Worm (Caenorhabditis elegans): ENCODE measurements around the gene F46C5.6.

The F46C5.6 gene

ce11 chrII:8853238-8853637, 8.9 kb upstream of the F46C5.6 start:
- TF ChIP-seq cog-1 (tag; optimal IDR thresholded peaks at IDR 0.05): no peak
- no peak for TF ChIP-seq med-1 (GFP tag; optimal IDR thresholded peaks at IDR 0.05; ENCODE audit: insufficient read depth)

ce11 chrII:8851996-8852587, 7.8 kb upstream of the F46C5.6 start, which contains the start of gene oac-46:
Gene oac-46 (minus strand): TSS chrII:8852096.
- TF ChIP-seq ztf-29 (GFP tag; IDR thresholded peaks at IDR 0.05) (no peak), klf-2 (GFP tag; conservative IDR thresholded peaks at IDR 0.05) (no peak), med-1 (GFP tag; optimal IDR thresholded peaks at IDR 0.05; ENCODE audit: insufficient read depth) (no peak), ztf-23 (GFP tag; IDR thresholded peaks at IDR 0.05) (no peak), T22C8.4 (GFP tag; IDR thresholded peaks at IDR 0.05) (no peak), flt-1 (GFP tag; IDR thresholded peaks at IDR 0.05) (no peak), tab-1 (GFP tag; IDR thresholded peaks at IDR 0.05) (no peak), ref-1 (GFP tag; conservative IDR thresholded peaks at IDR 0.05) (no peak), cog-1 (tag; optimal IDR thresholded peaks at IDR 0.05) (no peak)

DNA sequence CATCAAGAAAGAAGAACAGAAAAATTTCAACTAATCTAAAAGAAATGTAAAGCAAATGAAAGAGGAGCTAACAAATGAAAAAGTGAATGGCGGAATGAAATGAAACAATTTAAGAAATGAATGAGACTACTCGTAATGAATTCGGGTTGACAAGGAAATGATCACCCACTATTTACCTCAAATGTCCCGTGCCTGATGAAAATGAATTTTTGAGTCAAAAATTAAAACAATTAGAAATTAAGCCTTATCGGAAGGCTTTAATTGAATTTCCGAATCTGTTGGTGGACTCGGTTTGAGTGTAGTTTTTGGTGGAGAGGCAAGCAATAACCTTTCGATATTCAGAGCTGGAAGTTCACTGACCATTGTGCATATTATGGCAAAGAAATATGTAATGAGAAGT, 4.7 kb upstream of the F46C5.6 start:
- no peak for TF ChIP-seq T22C8.4 (GFP tag; IDR thresholded peaks at IDR 0.05)
- TF ChIP-seq ztf-29 (GFP tag; IDR thresholded peaks at IDR 0.05): no peak
- TF ChIP-seq tab-1 (GFP tag; IDR thresholded peaks at IDR 0.05): no peak
- TF ChIP-seq med-1 (GFP tag; optimal IDR thresholded peaks at IDR 0.05; ENCODE audit: insufficient read depth): no peak
- TF ChIP-seq ztf-23 (GFP tag; IDR thresholded peaks at IDR 0.05): no peak
- TF ChIP-seq cog-1 (tag; optimal IDR thresholded peaks at IDR 0.05): no peak
- no peak for TF ChIP-seq klf-2 (GFP tag; conservative IDR thresholded peaks at IDR 0.05)
- TF ChIP-seq ref-1 (GFP tag; conservative IDR thresholded peaks at IDR 0.05): no peak
- no peak for TF ChIP-seq flt-1 (GFP tag; IDR thresholded peaks at IDR 0.05)

DNA sequence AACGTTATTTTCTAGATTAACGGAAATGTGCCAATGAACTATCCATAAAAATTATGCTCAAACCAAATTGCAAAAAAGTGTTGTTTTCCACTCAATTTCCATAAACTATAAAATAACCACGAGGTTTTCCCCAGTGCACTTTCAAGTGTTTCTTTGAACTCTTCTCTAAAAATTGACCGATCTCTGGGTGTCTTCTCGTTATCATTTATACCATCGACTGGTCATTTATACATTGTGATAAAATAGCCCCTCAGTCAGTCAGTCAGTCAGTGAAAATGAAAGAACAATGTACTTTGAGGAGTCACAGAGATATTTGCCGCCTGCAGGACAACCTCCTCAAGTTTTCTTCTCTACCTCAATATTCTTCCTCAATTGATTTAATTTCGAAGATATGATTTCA, 1.6 kb upstream of the F46C5.6 start:
- TF ChIP-seq ref-1 (GFP tag; conservative IDR thresholded peaks at IDR 0.05) (no peak), ztf-23 (GFP tag; IDR thresholded peaks at IDR 0.05) (no peak), med-1 (GFP tag; optimal IDR thresholded peaks at IDR 0.05; ENCODE audit: insufficient read depth) (no peak), tab-1 (GFP tag; IDR thresholded peaks at IDR 0.05) (no peak), T22C8.4 (GFP tag; IDR thresholded peaks at IDR 0.05) (no peak), ztf-29 (GFP tag; IDR thresholded peaks at IDR 0.05) (no peak), flt-1 (GFP tag; IDR thresholded peaks at IDR 0.05) (no peak), klf-2 (GFP tag; conservative IDR thresholded peaks at IDR 0.05) (no peak), cog-1 (tag; optimal IDR thresholded peaks at IDR 0.05) (no peak)

DNA sequence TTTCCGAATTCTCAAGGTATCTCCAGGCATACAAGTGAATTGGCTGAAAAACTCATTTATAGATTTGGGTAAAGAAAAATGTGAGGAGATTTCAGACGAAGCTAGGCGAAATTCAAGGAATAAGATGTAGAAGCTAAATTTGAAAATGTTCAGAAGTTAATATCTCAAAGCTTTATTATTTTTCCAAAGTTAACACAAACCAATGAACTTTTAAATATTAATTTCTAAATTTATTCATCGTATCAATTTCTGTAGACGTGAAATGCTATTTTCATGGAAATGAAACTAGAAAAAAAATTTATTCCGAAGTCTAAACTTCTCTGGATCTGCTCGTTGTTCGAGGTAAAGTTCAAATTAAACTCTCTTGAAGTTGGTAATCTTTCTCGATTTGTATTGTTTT, 983 bp upstream of the F46C5.6 start, which contains the start of gene agxt-1:
Gene agxt-1, plus strand, starts transcription at position 301 of the 400 bp plus-strand sequence.
- no peak for TF ChIP-seq ztf-29 (GFP tag; IDR thresholded peaks at IDR 0.05)
- no peak for TF ChIP-seq tab-1 (GFP tag; IDR thresholded peaks at IDR 0.05)
- TF ChIP-seq ztf-23 (GFP tag; IDR thresholded peaks at IDR 0.05): no peak
- no peak for TF ChIP-seq klf-2 (GFP tag; conservative IDR thresholded peaks at IDR 0.05)
- no peak for TF ChIP-seq med-1 (GFP tag; optimal IDR thresholded peaks at IDR 0.05; ENCODE audit: insufficient read depth)
- no peak for TF ChIP-seq cog-1 (tag; optimal IDR thresholded peaks at IDR 0.05)
- no peak for TF ChIP-seq ref-1 (GFP tag; conservative IDR thresholded peaks at IDR 0.05)
- no peak for TF ChIP-seq T22C8.4 (GFP tag; IDR thresholded peaks at IDR 0.05)
- TF ChIP-seq flt-1 (GFP tag; IDR thresholded peaks at IDR 0.05): no peak

- TF ChIP-seq flt-1 (GFP tag; IDR thresholded peaks at IDR 0.05) (no peak), klf-2 (GFP tag; conservative IDR thresholded peaks at IDR 0.05) (no peak), ref-1 (GFP tag; conservative IDR thresholded peaks at IDR 0.05) (no peak), cog-1 (tag; optimal IDR thresholded peaks at IDR 0.05) (no peak), med-1 (GFP tag; optimal IDR thresholded peaks at IDR 0.05; ENCODE audit: insufficient read depth) (no peak), tab-1 (GFP tag; IDR thresholded peaks at IDR 0.05) (no peak), T22C8.4 (GFP tag; IDR thresholded peaks at IDR 0.05) (no peak), ztf-23 (GFP tag; IDR thresholded peaks at IDR 0.05) (no peak), ztf-29 (GFP tag; IDR thresholded peaks at IDR 0.05) (no peak)
These were observed 5.3 kb downstream of the F46C5.6 start, which contains the start of gene F46C5.7 for ce11 chrII:8839025-8839424. Gene F46C5.7 (plus strand): TSS chrII:8839325.

DNA sequence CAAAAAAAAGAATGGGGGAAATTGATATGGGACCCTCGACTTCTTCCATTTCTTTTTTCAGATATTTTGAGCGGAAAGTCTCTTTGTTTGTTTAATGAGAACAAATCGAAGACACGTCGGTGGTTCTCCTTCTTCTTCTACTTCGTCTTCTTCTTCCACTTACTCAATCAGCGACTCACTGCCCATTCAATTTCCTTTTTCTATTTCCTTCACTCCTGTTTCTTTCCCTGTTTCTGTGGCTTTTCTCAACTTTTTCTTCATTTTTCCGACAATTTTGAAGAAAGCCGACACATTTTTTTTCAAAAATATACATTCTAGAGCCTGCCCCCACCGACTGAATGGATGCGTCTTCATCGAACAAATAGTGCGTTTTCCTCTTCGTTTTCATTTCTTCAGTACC, 8.5 kb downstream of the F46C5.6 start, which contains the start of gene F46C5.4:
Gene F46C5.4, plus strand, starts transcription at position 222 of the 400 bp plus-strand sequence.
- no peak for TF ChIP-seq flt-1 (GFP tag; IDR thresholded peaks at IDR 0.05)
- TF ChIP-seq ztf-23 (GFP tag; IDR thresholded peaks at IDR 0.05): no peak
- no peak for TF ChIP-seq ref-1 (GFP tag; conservative IDR thresholded peaks at IDR 0.05)
- TF ChIP-seq ztf-29 (GFP tag; IDR thresholded peaks at IDR 0.05): no peak
- TF ChIP-seq cog-1 (tag; optimal IDR thresholded peaks at IDR 0.05): no peak
- TF ChIP-seq T22C8.4 (GFP tag; IDR thresholded peaks at IDR 0.05): no peak
- no peak for TF ChIP-seq klf-2 (GFP tag; conservative IDR thresholded peaks at IDR 0.05)
- no peak for TF ChIP-seq med-1 (GFP tag; optimal IDR thresholded peaks at IDR 0.05; ENCODE audit: insufficient read depth)
- no peak for TF ChIP-seq tab-1 (GFP tag; IDR thresholded peaks at IDR 0.05)

DNA sequence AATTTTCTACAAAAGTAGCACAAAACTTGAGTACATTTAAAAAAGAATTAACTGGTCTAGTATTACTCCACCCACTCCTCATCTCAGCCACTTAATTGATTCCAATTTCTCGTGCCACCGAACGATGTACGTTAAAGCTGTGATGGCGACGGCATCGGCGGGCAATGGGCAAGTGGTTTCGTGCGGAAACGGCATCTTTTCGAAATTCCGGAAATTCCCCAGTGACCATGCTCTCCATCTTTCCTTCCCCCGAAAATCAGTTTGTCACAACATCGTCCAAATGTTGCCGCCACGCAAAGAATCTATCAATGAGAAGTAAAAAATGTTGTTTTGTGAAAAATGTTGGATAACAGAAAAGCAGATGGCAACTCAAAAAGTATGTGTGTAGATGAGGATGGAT, 11.4 kb downstream of the F46C5.6 start:
- no peak for TF ChIP-seq med-1 (GFP tag; optimal IDR thresholded peaks at IDR 0.05; ENCODE audit: insufficient read depth)
- no peak for TF ChIP-seq cog-1 (tag; optimal IDR thresholded peaks at IDR 0.05)
- TF ChIP-seq ztf-29 (GFP tag; IDR thresholded peaks at IDR 0.05): no peak
- no peak for TF ChIP-seq ref-1 (GFP tag; conservative IDR thresholded peaks at IDR 0.05)

- TF ChIP-seq cog-1 (tag; optimal IDR thresholded peaks at IDR 0.05) (no peak), klf-2 (GFP tag; conservative IDR thresholded peaks at IDR 0.05) (no peak), flt-1 (GFP tag; IDR thresholded peaks at IDR 0.05) (no peak), ref-1 (GFP tag; conservative IDR thresholded peaks at IDR 0.05) (no peak), ztf-23 (GFP tag; IDR thresholded peaks at IDR 0.05) (no peak), ztf-29 (GFP tag; IDR thresholded peaks at IDR 0.05) (no peak), T22C8.4 (GFP tag; IDR thresholded peaks at IDR 0.05) (no peak), tab-1 (GFP tag; IDR thresholded peaks at IDR 0.05) (no peak), med-1 (GFP tag; optimal IDR thresholded peaks at IDR 0.05; ENCODE audit: insufficient read depth) (no peak)
These were observed 13.4 kb downstream of the F46C5.6 start for ce11 chrII:8830917-8831316.

- TF ChIP-seq ztf-29 (GFP tag; IDR thresholded peaks at IDR 0.05): no peak
- no peak for TF ChIP-seq T22C8.4 (GFP tag; IDR thresholded peaks at IDR 0.05)
- no peak for TF ChIP-seq klf-2 (GFP tag; conservative IDR thresholded peaks at IDR 0.05)
- no peak for TF ChIP-seq ref-1 (GFP tag; conservative IDR thresholded peaks at IDR 0.05)
- no peak for TF ChIP-seq med-1 (GFP tag; optimal IDR thresholded peaks at IDR 0.05; ENCODE audit: insufficient read depth)
- no peak for TF ChIP-seq ztf-23 (GFP tag; IDR thresholded peaks at IDR 0.05)
These were observed 15.1 kb downstream of the F46C5.6 start, which contains the start of gene F46C5.2 for ce11 chrII:8829189-8829588. Gene F46C5.2 (minus strand): TSS chrII:8829289.

Measured in whole organism, midembryonic.